Fruit fly (Drosophila melanogaster) whole organism, wandering third instar larva: ENCODE data around the gene CG15765.

Source experiments
- Abd-B ChIP-seq: fragments of >200 bp; optimal IDR thresholded peaks from 2 replicates; lab custom pipeline; 2017; ENCODE audit warnings: missing biosample characterization, missing genetic modification characterization
- CG32264 ChIP-seq: fragments of 200-800 bp; sonication (Bioruptor generic); optimal IDR thresholded peaks from 2 replicates; lab custom pipeline; 2016; ENCODE audit warnings: missing biosample characterization, missing genetic modification characterization
- CG9705 ChIP-seq: fragments of 200-800 bp; sonication (Bioruptor generic); optimal IDR thresholded peaks from 2 replicates; lab custom pipeline; 2018; ENCODE audit warnings: missing biosample characterization, mild to moderate bottlenecking, missing genetic modification characterization
- CrebA ChIP-seq: fragments of 200-800 bp; sonication (Bioruptor generic); optimal IDR thresholded peaks from 2 replicates; lab custom pipeline; 2016; ENCODE audit warnings: missing biosample characterization, mild to moderate bottlenecking, missing genetic modification characterization, borderline replicate concordance
- Dfd ChIP-seq: fragments of >200 bp; optimal IDR thresholded peaks from 2 replicates; lab custom pipeline; 2017; ENCODE audit warnings: missing biosample characterization, missing genetic modification characterization
- Dif ChIP-seq: fragments of 200-275, 200-300 bp; sonication (Bioruptor generic); optimal IDR thresholded peaks from 2 replicates; lab custom pipeline; 2018; ENCODE audit warnings: missing biosample characterization, missing genetic modification characterization; ENCODE audit not compliant: partially characterized antibody
- GATAd ChIP-seq: sonication (Bioruptor generic); optimal IDR thresholded peaks from 2 replicates; lab custom pipeline; 2016; ENCODE audit warnings: missing biosample characterization, missing genetic modification characterization
- HLH106 ChIP-seq: fragments of 200-800 bp; optimal IDR thresholded peaks from 3 replicates; lab custom pipeline; 2019; ENCODE audit warnings: missing biosample characterization, mild to moderate bottlenecking, missing genetic modification characterization, moderate library complexity
- Hr78 ChIP-seq: fragments of >200 bp; optimal IDR thresholded peaks from 2 replicates; lab custom pipeline; 2017; ENCODE audit warnings: missing biosample characterization, missing genetic modification characterization
- Hr83 ChIP-seq: fragments of 200-300 bp; sonication (Bioruptor generic); optimal IDR thresholded peaks from 2 replicates; lab custom pipeline; 2016; ENCODE audit warnings: missing biosample characterization, mild to moderate bottlenecking, missing genetic modification characterization, moderate library complexity; ENCODE audit not compliant: poor library complexity, severe bottlenecking
- Jra ChIP-seq: sonication (Bioruptor generic); optimal IDR thresholded peaks from 2 replicates; lab custom pipeline; 2016; ENCODE audit warnings: missing biosample characterization, missing genetic modification characterization
- Mio ChIP-seq: sonication (Bioruptor generic); optimal IDR thresholded peaks from 2 replicates; lab custom pipeline; 2016; ENCODE audit warnings: missing biosample characterization, missing genetic modification characterization
- Myc ChIP-seq: fragments of >200 bp; optimal IDR thresholded peaks from 2 replicates; lab custom pipeline; 2017
- N ChIP-seq: fragments of >200 bp; optimal IDR thresholded peaks from 2 replicates; lab custom pipeline; 2018; ENCODE audit warnings: missing biosample characterization, missing external identifiers, missing genetic modification characterization
- OdsH ChIP-seq: fragments of 200-800 bp; sonication (Bioruptor generic); optimal IDR thresholded peaks from 2 replicates; lab custom pipeline; 2016; ENCODE audit warnings: missing biosample characterization, mild to moderate bottlenecking, missing genetic modification characterization
- Rel ChIP-seq, 2 experiments: fragments of 200-800 bp; sonication (Bioruptor generic) in 1 of 2; optimal IDR thresholded peaks; 2 replicates in 1 of 2; 3 replicates in 1 of 2; lab custom pipeline; 2016 to 2019; ENCODE audit warnings: mild to moderate bottlenecking in 2 of 2, missing biosample characterization in 2 of 2, missing genetic modification characterization in 2 of 2, moderate library complexity in 1 of 2
- Sp1 ChIP-seq: fragments of 200-800 bp; sonication (Bioruptor generic); optimal IDR thresholded peaks from 3 replicates; lab custom pipeline; 2019; ENCODE audit warnings: missing biosample characterization, mild to moderate bottlenecking, missing genetic modification characterization, moderate library complexity
- Vsx2 ChIP-seq: fragments of 200-300, 225-300 bp; sonication (Bioruptor generic); optimal IDR thresholded peaks from 2 replicates; lab custom pipeline; 2018; ENCODE audit warnings: missing biosample characterization, missing genetic modification characterization; ENCODE audit not compliant: partially characterized antibody
- br ChIP-seq: fragments of 200-800 bp; sonication (Bioruptor generic); optimal IDR thresholded peaks from 2 replicates; lab custom pipeline; 2016; ENCODE audit warnings: missing biosample characterization, missing genetic modification characterization
- brk ChIP-seq: fragments of 200-800 bp; sonication (Bioruptor generic); optimal IDR thresholded peaks from 2 replicates; lab custom pipeline; 2016; ENCODE audit warnings: missing biosample characterization, mild to moderate bottlenecking, missing genetic modification characterization
- dl ChIP-seq, 2 experiments: fragments of 175-275, 200-275 bp in 1 of 2; fragments of 200-275 bp in 1 of 2; sonication (Bioruptor generic); optimal IDR thresholded peaks; lab custom pipeline; 2018; ENCODE audit warnings: mild to moderate bottlenecking in 2 of 2, missing biosample characterization in 2 of 2, missing genetic modification characterization in 2 of 2, moderate library complexity in 2 of 2; ENCODE audit not compliant: partially characterized antibody in 2 of 2, insufficient read depth in 1 of 2
- dmrt93B ChIP-seq: fragments of 200-800 bp; sonication (Bioruptor generic); optimal IDR thresholded peaks from 2 replicates; lab custom pipeline; 2018; ENCODE audit warnings: missing biosample characterization, mild to moderate bottlenecking, missing genetic modification characterization
- dsf ChIP-seq: sonication (Bioruptor generic); optimal IDR thresholded peaks from 2 replicates; lab custom pipeline; 2016; ENCODE audit warnings: missing biosample characterization, missing genetic modification characterization, borderline replicate concordance
- ey ChIP-seq: fragments of 200-800 bp; sonication (Bioruptor generic); optimal IDR thresholded peaks from 2 replicates; lab custom pipeline; 2016; ENCODE audit warnings: missing biosample characterization, missing genetic modification characterization
- foxo ChIP-seq, 2 experiments: fragments of 200-800 bp; sonication (Bioruptor generic); optimal IDR thresholded peaks; 2 replicates in 1 of 2; 3 replicates in 1 of 2; lab custom pipeline; 2016 to 2017; ENCODE audit warnings: missing biosample characterization in 2 of 2, missing genetic modification characterization in 2 of 2
- fru ChIP-seq: fragments of 200-800 bp; sonication (Bioruptor generic); optimal IDR thresholded peaks from 3 replicates; lab custom pipeline; 2016; ENCODE audit warnings: missing biosample characterization, mild to moderate bottlenecking, missing genetic modification characterization
- h ChIP-seq: fragments of 200-800 bp; sonication (Bioruptor generic); optimal IDR thresholded peaks from 3 replicates; lab custom pipeline; 2016; ENCODE audit warnings: missing biosample characterization, mild to moderate bottlenecking, missing genetic modification characterization
- jim ChIP-seq: fragments of 175-275, 200-325 bp; sonication (Bioruptor generic); optimal IDR thresholded peaks from 2 replicates; lab custom pipeline; 2016; ENCODE audit warnings: missing biosample characterization, mild to moderate bottlenecking, missing genetic modification characterization
- lola ChIP-seq: fragments of >200 bp; optimal IDR thresholded peaks from 2 replicates; lab custom pipeline; 2017; ENCODE audit warnings: missing biosample characterization, missing genetic modification characterization
- pan ChIP-seq: fragments of >200 bp; optimal IDR thresholded peaks from 2 replicates; lab custom pipeline; 2017
- psq ChIP-seq: fragments of 200-800 bp; sonication (Bioruptor generic); optimal IDR thresholded peaks from 3 replicates; lab custom pipeline; 2017; ENCODE audit warnings: missing biosample characterization, mild to moderate bottlenecking, missing genetic modification characterization, moderate library complexity
- rgr ChIP-seq: fragments of 200-800 bp; sonication (Bioruptor generic); optimal IDR thresholded peaks from 3 replicates; lab custom pipeline; 2016; ENCODE audit warnings: missing biosample characterization, mild to moderate bottlenecking, missing genetic modification characterization
- sage ChIP-seq: fragments of 200-800 bp; sonication (Bioruptor generic); optimal IDR thresholded peaks from 2 replicates; lab custom pipeline; 2016; ENCODE audit warnings: missing biosample characterization, mild to moderate bottlenecking, missing genetic modification characterization
- sv ChIP-seq: fragments of 200-800 bp; sonication (Bioruptor generic); optimal IDR thresholded peaks from 3 replicates; lab custom pipeline; 2016; ENCODE audit warnings: missing biosample characterization, missing genetic modification characterization
- tai ChIP-seq: sonication (Bioruptor generic); optimal IDR thresholded peaks from 2 replicates; lab custom pipeline; 2016; ENCODE audit warnings: missing biosample characterization, missing genetic modification characterization
- woc ChIP-seq: sonication (Bioruptor generic); optimal IDR thresholded peaks from 2 replicates; lab custom pipeline; 2016; ENCODE audit warnings: missing biosample characterization, mild to moderate bottlenecking, missing genetic modification characterization

CG15765 gene

DNA sequence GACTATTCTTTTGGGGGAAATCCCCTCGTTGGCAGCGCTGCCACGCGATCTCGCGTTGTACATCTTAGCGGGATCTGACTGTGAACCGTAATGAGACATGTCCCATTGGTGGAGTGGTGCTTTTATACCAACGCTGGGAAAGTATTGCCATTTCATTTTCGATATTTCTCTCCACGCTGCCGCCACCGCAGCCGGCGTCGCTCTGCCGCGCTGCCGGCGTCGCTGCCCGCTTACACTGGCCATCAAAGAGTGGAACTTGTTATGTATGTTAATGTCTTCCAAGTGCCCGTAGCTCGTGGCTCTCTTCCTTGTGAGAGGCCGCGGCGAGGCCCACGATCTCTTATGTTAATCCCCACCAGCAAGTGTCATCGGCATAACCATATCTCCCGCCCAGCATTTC is 36.8 kb upstream of the CG15765 start, which contains the start of gene CG3108:
CG3108 (minus strand) TSS at position 101 of the 400 bp plus-strand sequence.
- TF ChIP-seq sage (GFP tag; lab: Kevin White, UChicago) (no peak), Vsx2 (GFP tag; lab: Kevin White, UChicago) (no peak), foxo (GFP tag; optimal IDR thresholded peaks at IDR 0.05; lab: Kevin White, UChicago) (no peak), brk (GFP tag; lab: Kevin White, UChicago) (no peak), dsf (no peak), woc (GFP tag; lab: Kevin White, UChicago) (no peak), br (GFP tag; lab: Kevin White, UChicago) (no peak), psq (GFP tag; lab: Kevin White, UChicago) (no peak), jim (GFP tag; lab: Kevin White, UChicago) (no peak), GATAd (no peak), dl (GFP tag; optimal IDR thresholded peaks at IDR 0.05; lab: Kevin White, UChicago; ENCODE audit: insufficient read depth in 1 of 2, partially characterized antibody in 2 of 2) (no peak), Dif (GFP tag; lab: Kevin White, UChicago) (no peak), Rel (GFP tag; optimal IDR thresholded peaks at IDR 0.05; lab: Kevin White, UChicago) (no peak), Rel (tag; optimal IDR thresholded peaks at IDR 0.05; lab: Kevin White, UChicago) (no peak), Abd-B (no peak), Hr83 (no peak), pan (no peak), Myc (lab: Kevin White, UChicago) (no peak), OdsH (no peak), CG9705 (GFP tag; lab: Kevin White, UChicago) (no peak), lola (no peak)

DNA sequence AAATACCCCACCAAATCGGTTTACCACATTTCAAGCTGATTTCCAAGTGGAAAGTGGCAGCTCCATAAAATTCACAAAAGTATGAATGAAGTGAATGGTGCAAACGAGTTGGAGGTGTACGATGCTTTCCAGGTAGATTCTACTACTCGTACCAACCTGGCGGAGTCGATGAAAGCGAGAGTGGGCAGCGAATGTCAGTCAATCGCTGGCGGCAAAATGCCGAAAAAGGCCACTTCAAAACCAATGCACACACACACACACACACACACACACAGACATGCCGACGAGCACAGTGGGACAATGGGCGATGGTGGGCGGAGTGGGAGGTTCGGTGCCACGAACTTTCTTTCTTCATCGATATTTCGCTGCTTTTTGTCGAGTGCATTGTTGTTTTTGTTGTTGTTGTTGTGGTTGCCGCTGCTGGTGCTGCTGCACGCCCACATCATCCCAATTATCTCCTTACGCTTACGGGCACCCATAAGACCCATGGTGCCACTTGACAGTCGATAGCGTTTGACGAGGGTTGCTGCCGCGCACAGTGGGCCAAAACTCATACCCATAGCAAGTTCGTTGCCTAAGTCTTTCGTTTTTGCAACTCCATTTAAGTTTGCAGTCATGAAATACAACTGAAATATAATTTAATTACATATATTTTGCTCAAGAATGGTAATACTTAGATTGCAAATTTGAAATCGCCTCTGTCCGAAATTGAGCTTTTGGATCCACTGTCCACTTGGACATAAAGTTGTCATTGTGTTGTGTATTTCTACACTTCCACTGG is 34.9 kb upstream of the CG15765 start:
- TF ChIP-seq CG9705 (GFP tag; lab: Kevin White, UChicago) (no peak), brk (GFP tag; lab: Kevin White, UChicago) (no peak), psq (GFP tag; lab: Kevin White, UChicago) (peak; percentile 63), Vsx2 (GFP tag; lab: Kevin White, UChicago) (no peak), Dfd (GFP tag; lab: Kevin White, UChicago) (no peak), pan (no peak), Rel (GFP tag; optimal IDR thresholded peaks at IDR 0.05; lab: Kevin White, UChicago) (no peak), Rel (tag; optimal IDR thresholded peaks at IDR 0.05; lab: Kevin White, UChicago) (no peak), dmrt93B (GFP tag; lab: Kevin White, UChicago) (peak; percentile 50), ey (GFP tag; lab: Kevin White, UChicago) (peak; percentile 50), Dif (GFP tag; lab: Kevin White, UChicago) (no peak), Myc (lab: Kevin White, UChicago) (no peak), Sp1 (GFP tag; lab: Kevin White, UChicago) (peak; percentile 65), rgr (GFP tag; lab: Kevin White, UChicago) (peak; percentile 68), sv (GFP tag; lab: Kevin White, UChicago) (no peak), Jra (no peak), sage (GFP tag; lab: Kevin White, UChicago) (peak; percentile 65), CrebA (GFP tag; lab: Kevin White, UChicago) (no peak), woc (GFP tag; lab: Kevin White, UChicago) (peak; percentile 74), tai (GFP tag; lab: Kevin White, UChicago) (no peak), N (GFP tag; lab: Kevin White, UChicago) (no peak), OdsH (peak; percentile 70), GATAd (no peak), Hr78 (GFP tag; lab: Kevin White, UChicago) (no peak), CG32264 (GFP tag; lab: Kevin White, UChicago) (peak; percentile 47), br (GFP tag; lab: Kevin White, UChicago) (peak; percentile 71), h (peak; percentile 77), dl (GFP tag; optimal IDR thresholded peaks at IDR 0.05; lab: Kevin White, UChicago; ENCODE audit: insufficient read depth in 1 of 2, partially characterized antibody in 2 of 2) (no peak), Hr83 (no peak), foxo (GFP tag; optimal IDR thresholded peaks at IDR 0.05; lab: Kevin White, UChicago) (peak in 1 of 2 experiments; percentile 70), lola (no peak), HLH106 (peak; percentile 67), Mio (GFP tag; lab: Kevin White, UChicago) (no peak), fru (GFP tag; lab: Kevin White, UChicago) (peak; percentile 73)
